Worm (Caenorhabditis elegans) whole organism, L4/young adult: ENCODE results near the gene sorf-1.

ENCODE experiments used
- W03F9.2 ChIP-seq: fragments of 150-350 bp; optimal IDR thresholded peaks from 2 replicates; lab custom pipeline; 2014; ENCODE audit warnings: missing biosample characterization, missing genetic modification characterization
- dao-5 ChIP-seq: sonication (generic microtip); optimal IDR thresholded peaks from 2 replicates; lab custom pipeline; 2016; ENCODE audit warnings: missing genotype, missing genetic modification characterization, moderate library complexity, missing compliant biosample characterization
- him-1 ChIP-seq: sonication (generic microtip); optimal IDR thresholded peaks from 2 replicates; lab custom pipeline; 2016; ENCODE audit warnings: missing genotype, missing genetic modification reagents, missing genetic modification characterization, missing compliant biosample characterization

Gene sorf-1

ce11 chrX:3379114-3379513 is at the start of gene sorf-1:
Gene sorf-1, minus strand, starts transcription at chrX:3379248.
- no peak for TF ChIP-seq W03F9.2 (tag; lab: Kevin White, UChicago)
- no peak for TF ChIP-seq dao-5
- TF ChIP-seq him-1 (tag; lab: Kevin White, UChicago): no peak

ce11 chrX:3424516-3424915 is 45.5 kb upstream of the sorf-1 start, which contains the start of gene ZK813.6:
Gene ZK813.6, plus strand, starts transcription at chrX:3424816.
- no peak for TF ChIP-seq W03F9.2 (tag; lab: Kevin White, UChicago)
- no peak for TF ChIP-seq him-1 (tag; lab: Kevin White, UChicago)
- no peak for TF ChIP-seq dao-5

ce11 chrX:3419084-3419483 is 40.0 kb upstream of the sorf-1 start, which contains the start of gene C04F6.7:
Gene C04F6.7, minus strand, starts transcription at chrX:3419184.
- TF ChIP-seq W03F9.2 (tag; lab: Kevin White, UChicago): no peak
- no peak for TF ChIP-seq dao-5
- TF ChIP-seq him-1 (tag; lab: Kevin White, UChicago): no peak

- TF ChIP-seq him-1 (tag; lab: Kevin White, UChicago) (no peak), W03F9.2 (tag; lab: Kevin White, UChicago) (no peak), dao-5 (no peak)
These were observed 37.0 kb upstream of the sorf-1 start for ce11 chrX:3416063-3416462.

- TF ChIP-seq W03F9.2 (tag; lab: Kevin White, UChicago) (no peak), him-1 (tag; lab: Kevin White, UChicago) (no peak), dao-5 (no peak)
These were observed 35.7 kb upstream of the sorf-1 start, which contains the start of gene dhs-27 for ce11 chrX:3414660-3415144. Gene dhs-27, minus strand, starts transcription at chrX:3414710.

ce11 chrX:3411565-3412022 is 32.5 kb upstream of the sorf-1 start, which contains the start of gene unc-78:
Gene unc-78, minus strand, starts transcription at chrX:3411615.
- TF ChIP-seq W03F9.2 (tag; lab: Kevin White, UChicago) (no peak), him-1 (tag; lab: Kevin White, UChicago) (no peak), dao-5 (no peak)

ce11 chrX:3408717-3409303 is 29.8 kb upstream of the sorf-1 start:
- TF ChIP-seq him-1 (tag; lab: Kevin White, UChicago) (no peak), dao-5 (no peak), W03F9.2 (tag; lab: Kevin White, UChicago) (no peak)

- no peak for TF ChIP-seq W03F9.2 (tag; lab: Kevin White, UChicago)
- no peak for TF ChIP-seq him-1 (tag; lab: Kevin White, UChicago)
- no peak for TF ChIP-seq dao-5
These were observed 24.1 kb upstream of the sorf-1 start, which contains the start of gene vit-5 for ce11 chrX:3403195-3403594. Gene vit-5, plus strand, starts transcription at chrX:3403471.

- TF ChIP-seq W03F9.2 (tag; lab: Kevin White, UChicago) (no peak), dao-5 (no peak), him-1 (tag; lab: Kevin White, UChicago) (no peak)
These were observed 22.7 kb upstream of the sorf-1 start, which contains the start of gene C04F6.9 for ce11 chrX:3401701-3402100. Gene C04F6.9, plus strand, starts transcription at chrX:3402001.

- TF ChIP-seq him-1 (tag; lab: Kevin White, UChicago): no peak
- no peak for TF ChIP-seq dao-5
- no peak for TF ChIP-seq W03F9.2 (tag; lab: Kevin White, UChicago)
These were observed 21.3 kb upstream of the sorf-1 start for ce11 chrX:3400387-3400786.

ce11 chrX:3399917-3400316 is 20.9 kb upstream of the sorf-1 start, which contains the start of gene cht-1:
Gene cht-1, minus strand, starts transcription at chrX:3400017.
- TF ChIP-seq W03F9.2 (tag; lab: Kevin White, UChicago): no peak
- TF ChIP-seq him-1 (tag; lab: Kevin White, UChicago): no peak
- no peak for TF ChIP-seq dao-5

- no peak for TF ChIP-seq him-1 (tag; lab: Kevin White, UChicago)
- no peak for TF ChIP-seq W03F9.2 (tag; lab: Kevin White, UChicago)
- no peak for TF ChIP-seq dao-5
These were observed 17.7 kb upstream of the sorf-1 start for ce11 chrX:3396735-3397134.

- no peak for TF ChIP-seq dao-5
- no peak for TF ChIP-seq W03F9.2 (tag; lab: Kevin White, UChicago)
- no peak for TF ChIP-seq him-1 (tag; lab: Kevin White, UChicago)
These were observed 14.5 kb upstream of the sorf-1 start, which contains the start of gene slcf-2 for ce11 chrX:3393562-3393961. Gene slcf-2, plus strand, starts transcription at chrX:3393862.

- TF ChIP-seq dao-5 (no peak), him-1 (tag; lab: Kevin White, UChicago) (no peak), W03F9.2 (tag; lab: Kevin White, UChicago) (no peak)
These were observed 6.3 kb upstream of the sorf-1 start, which contains the start of gene acp-1 for ce11 chrX:3385362-3385761. Gene acp-1, minus strand, starts transcription at chrX:3385462.
